Fruit fly (Drosophila melanogaster) whole organism, embryonic: ENCODE data around the gene NdufV3.

Experiments
- Asciz ChIP-seq: fragments of 200-800 bp; sonication (Bioruptor generic); optimal IDR thresholded peaks from 2 replicates; lab custom pipeline; 2017; ENCODE audit warnings: missing biosample characterization, mild to moderate bottlenecking, missing genetic modification characterization, missing genetic modification reagents
- Atf-2 ChIP-seq: fragments of 200-800 bp; sonication (Bioruptor generic); optimal IDR thresholded peaks from 2 replicates; lab custom pipeline; 2016; ENCODE audit warnings: missing biosample characterization, missing genetic modification characterization
- Bgb ChIP-seq: fragments of 200-800 bp; sonication (Bioruptor generic); IDR thresholded peaks from 2 replicates; pipeline ENCODE4 v1.3.6; 2022; ENCODE audit warnings: missing biosample characterization, missing genetic modification characterization; ENCODE audit not compliant: partially characterized antibody
- CG10274 ChIP-seq: fragments of 200-800 bp; sonication (Bioruptor generic); optimal IDR thresholded peaks from 3 replicates; lab custom pipeline; 2017; ENCODE audit warnings: missing biosample characterization, mild to moderate bottlenecking, missing genetic modification characterization
- CG12299 ChIP-seq: fragments of 200-800 bp; sonication (Bioruptor generic); optimal IDR thresholded peaks from 2 replicates; lab custom pipeline; 2018; ENCODE audit warnings: missing biosample characterization, mild to moderate bottlenecking, missing genetic modification characterization
- CG12659 ChIP-seq: fragments of 200-800 bp; sonication (Bioruptor generic); optimal IDR thresholded peaks from 3 replicates; lab custom pipeline; 2017; ENCODE audit warnings: mild to moderate bottlenecking, missing biosample characterization, missing genetic modification reagents, missing genetic modification characterization
- CG13624 ChIP-seq: fragments of 200-800 bp; sonication (Bioruptor generic); optimal IDR thresholded peaks from 2 replicates; lab custom pipeline; 2016; ENCODE audit warnings: missing biosample characterization, missing genetic modification characterization
- CG34224 ChIP-seq: fragments of 200-800 bp; sonication (Bioruptor generic); IDR thresholded peaks from 3 replicates; pipeline ENCODE4 v1.3.6; 2022; ENCODE audit warnings: missing biosample characterization, missing genetic modification characterization; ENCODE audit not compliant: partially characterized antibody
- CG4328 ChIP-seq: fragments of 200-800 bp; sonication (Bioruptor generic); optimal IDR thresholded peaks from 3 replicates; lab custom pipeline; 2017; ENCODE audit warnings: missing biosample characterization, missing genetic modification reagents, missing genetic modification characterization
- CG6683 ChIP-seq: fragments of 200-800 bp; sonication (Bioruptor generic); optimal IDR thresholded peaks from 2 replicates; lab custom pipeline; 2017; ENCODE audit warnings: missing biosample characterization, mild to moderate bottlenecking, missing genetic modification characterization, missing genetic modification reagents
- CG6813 ChIP-seq: fragments of 200-800 bp; sonication (Bioruptor generic); optimal IDR thresholded peaks from 2 replicates; lab custom pipeline; 2017; ENCODE audit warnings: missing biosample characterization, missing genetic modification characterization, mild to moderate bottlenecking, moderate library complexity, missing genetic modification reagents
- CG7987 ChIP-seq: fragments of 200-800 bp; sonication (Bioruptor generic); optimal IDR thresholded peaks from 2 replicates; lab custom pipeline; 2018; ENCODE audit warnings: missing biosample characterization, mild to moderate bottlenecking, missing genetic modification characterization, moderate library complexity
- Dad ChIP-seq: fragments of 200-800 bp; sonication (Bioruptor generic); optimal IDR thresholded peaks from 3 replicates; lab custom pipeline; 2016; ENCODE audit warnings: missing biosample characterization, missing genetic modification characterization
- Doc3 ChIP-seq: fragments of 200-800 bp; sonication (Bioruptor generic); IDR thresholded peaks from 3 replicates; pipeline ENCODE4 v1.3.6; 2022; ENCODE audit warnings: missing biosample characterization, missing genetic modification characterization; ENCODE audit not compliant: partially characterized antibody
- E2f2 ChIP-seq: fragments of 200-800 bp; sonication (Bioruptor generic); IDR thresholded peaks from 2 replicates; pipeline ENCODE4 v1.3.6; 2022; ENCODE audit warnings: missing biosample characterization, missing genetic modification characterization
- H15 ChIP-seq: fragments of 200-800 bp; sonication (Bioruptor generic); IDR thresholded peaks from 3 replicates; pipeline ENCODE4 v1.3.6; 2022; ENCODE audit warnings: missing biosample characterization, missing genetic modification characterization
- H2.0 ChIP-seq: fragments of 200-800 bp; sonication (Bioruptor generic); IDR thresholded peaks from 2 replicates; pipeline ENCODE4 v1.3.6; 2022; ENCODE audit warnings: missing biosample characterization, missing genetic modification characterization
- HLH4C ChIP-seq: fragments of 200-800 bp; sonication (Bioruptor generic); IDR thresholded peaks from 3 replicates; pipeline ENCODE4 v1.3.6; 2022; ENCODE audit warnings: missing biosample characterization, missing genetic modification characterization; ENCODE audit not compliant: partially characterized antibody
- HmgZ ChIP-seq: fragments of 200-800 bp; sonication (Bioruptor generic); optimal IDR thresholded peaks from 2 replicates; lab custom pipeline; 2018; ENCODE audit warnings: missing biosample characterization, mild to moderate bottlenecking, missing genetic modification characterization
- MTF-1 ChIP-seq: fragments of 200-800 bp; sonication (Bioruptor generic); optimal IDR thresholded peaks from 2 replicates; lab custom pipeline; 2018; ENCODE audit warnings: missing biosample characterization, mild to moderate bottlenecking, missing genetic modification characterization, borderline replicate concordance
- NFAT ChIP-seq: fragments of 200-800 bp; sonication (Bioruptor generic); IDR thresholded peaks from 2 replicates; pipeline ENCODE4 v1.3.6; 2022; ENCODE audit warnings: missing biosample characterization, missing genetic modification characterization
- PHDP ChIP-seq: fragments of 200-800 bp; sonication (Bioruptor generic); optimal IDR thresholded peaks from 3 replicates; lab custom pipeline; 2018; ENCODE audit warnings: missing biosample characterization, mild to moderate bottlenecking, missing genetic modification characterization, moderate library complexity
- Side ChIP-seq: fragments of 200-800 bp; sonication (Bioruptor generic); optimal IDR thresholded peaks from 2 replicates; lab custom pipeline; 2016; ENCODE audit warnings: missing biosample characterization, missing genetic modification characterization
- Six4 ChIP-seq: fragments of 200-800 bp; sonication (Bioruptor generic); optimal IDR thresholded peaks from 2 replicates; lab custom pipeline; 2016; ENCODE audit warnings: missing biosample characterization, missing genetic modification characterization
- Taf1 ChIP-seq: fragments of 200-800 bp; sonication (Bioruptor generic); IDR thresholded peaks from 2 replicates; pipeline ENCODE4 v1.3.6; 2022; ENCODE audit warnings: missing biosample characterization, missing genetic modification characterization
- Tbp ChIP-seq: fragments of >200 bp; optimal IDR thresholded peaks from 2 replicates; lab custom pipeline; 2018; ENCODE audit warnings: missing biosample characterization, missing genetic modification characterization
- caup ChIP-seq: fragments of 200-800 bp; sonication (Bioruptor generic); optimal IDR thresholded peaks from 3 replicates; lab custom pipeline; 2017; ENCODE audit warnings: missing biosample characterization, mild to moderate bottlenecking, missing genetic modification characterization, moderate library complexity; ENCODE audit not compliant: severe bottlenecking
- corto ChIP-seq: fragments of 200-800 bp; sonication (Bioruptor generic); optimal IDR thresholded peaks from 2 replicates; lab custom pipeline; 2016; ENCODE audit warnings: missing biosample characterization, mild to moderate bottlenecking, missing genetic modification characterization, moderate library complexity
- crc ChIP-seq: fragments of 200-800 bp; sonication (Bioruptor generic); optimal IDR thresholded peaks from 2 replicates; lab custom pipeline; 2016; ENCODE audit warnings: missing biosample characterization, missing genetic modification characterization
- danr ChIP-seq: fragments of 200-800 bp; sonication (Bioruptor generic); IDR thresholded peaks from 2 replicates; pipeline ENCODE4 v1.3.6; 2022; ENCODE audit warnings: missing biosample characterization, missing genetic modification characterization
- dati ChIP-seq: fragments of 200-800 bp; sonication (Bioruptor generic); IDR thresholded peaks from 2 replicates; pipeline ENCODE4 v1.3.6; 2022; ENCODE audit warnings: missing biosample characterization, missing genetic modification characterization
- dmrt99B ChIP-seq: fragments of 200-800 bp; sonication (Bioruptor generic); optimal IDR thresholded peaks from 2 replicates; lab custom pipeline; 2018; ENCODE audit warnings: missing biosample characterization, mild to moderate bottlenecking, missing genetic modification characterization, moderate library complexity
- en ChIP-seq: fragments of 200-800 bp; sonication (Bioruptor generic); optimal IDR thresholded peaks from 2 replicates; lab custom pipeline; 2016; ENCODE audit warnings: missing biosample characterization, missing genetic modification characterization
- eyg ChIP-seq: fragments of 200-800 bp; sonication (Bioruptor generic); optimal IDR thresholded peaks from 3 replicates; lab custom pipeline; 2016; ENCODE audit warnings: missing biosample characterization, missing genetic modification characterization
- gem ChIP-seq: fragments of 200-800 bp; sonication (Bioruptor generic); optimal IDR thresholded peaks from 2 replicates; lab custom pipeline; 2019; ENCODE audit warnings: missing biosample characterization, mild to moderate bottlenecking, missing genetic modification characterization, moderate library complexity
- grn ChIP-seq: fragments of 200-800 bp; sonication (Bioruptor generic); optimal IDR thresholded peaks from 3 replicates; lab custom pipeline; 2017; ENCODE audit warnings: missing biosample characterization, missing genetic modification characterization
- gsb ChIP-seq: fragments of 200-800 bp; sonication (Bioruptor generic); IDR thresholded peaks from 2 replicates; pipeline ENCODE4 v1.3.6; 2022; ENCODE audit warnings: missing biosample characterization, missing genetic modification characterization
- her ChIP-seq: fragments of 200-800 bp; sonication (Bioruptor generic); optimal IDR thresholded peaks from 2 replicates; lab custom pipeline; 2016; ENCODE audit warnings: missing biosample characterization, missing genetic modification characterization
- jigr1 ChIP-seq: fragments of 200-800 bp; sonication (Bioruptor generic); IDR thresholded peaks from 3 replicates; pipeline ENCODE4 v1.3.6; 2022; ENCODE audit warnings: missing biosample characterization, missing genetic modification characterization
- lov ChIP-seq, 2 experiments: fragments of 200-800 bp in 1 of 2; fragments of >200 bp in 1 of 2; sonication (Bioruptor generic) in 1 of 2; IDR thresholded peaks in 1 of 2; optimal IDR thresholded peaks in 1 of 2; 2 replicates in 1 of 2; 3 replicates in 1 of 2; pipeline versions ENCODE4 v1.3.6 to Lab custom; 2017 to 2022; ENCODE audit warnings: missing biosample characterization in 1 of 2, missing genetic modification characterization in 1 of 2
- luna ChIP-seq: fragments of 200-800 bp; sonication (Bioruptor generic); optimal IDR thresholded peaks from 2 replicates; lab custom pipeline; 2016; ENCODE audit warnings: missing biosample characterization, missing genetic modification characterization
- maf-S ChIP-seq: fragments of 200-800 bp; sonication (Bioruptor generic); optimal IDR thresholded peaks from 2 replicates; lab custom pipeline; 2016; ENCODE audit warnings: missing biosample characterization, missing genetic modification characterization
- odd ChIP-seq: fragments of 200-800 bp; sonication (Bioruptor generic); optimal IDR thresholded peaks from 2 replicates; lab custom pipeline; 2017; ENCODE audit warnings: missing biosample characterization, mild to moderate bottlenecking, missing genetic modification characterization
- repo ChIP-seq: fragments of 200-800 bp; sonication (Bioruptor generic); optimal IDR thresholded peaks from 2 replicates; lab custom pipeline; 2016; ENCODE audit warnings: missing biosample characterization, missing genetic modification characterization
- ro ChIP-seq: fragments of 200-800 bp; sonication (Bioruptor generic); IDR thresholded peaks from 2 replicates; pipeline ENCODE4 v1.3.6; 2022; ENCODE audit warnings: missing biosample characterization, missing genetic modification characterization
- sens ChIP-seq: fragments of 200-800 bp; sonication (Bioruptor generic); peaks from one replicate; lab custom pipeline; 2016; ENCODE audit warnings: missing biosample characterization, missing genetic modification characterization
- sim ChIP-seq: fragments of 200-800 bp; sonication (Bioruptor generic); IDR thresholded peaks from 2 replicates; pipeline ENCODE4 v1.3.6; 2022; ENCODE audit warnings: missing biosample characterization, missing genetic modification characterization
- slbo ChIP-seq: fragments of 200-800 bp; sonication (Bioruptor generic); IDR thresholded peaks from 2 replicates; pipeline ENCODE4 v1.3.6; 2022; ENCODE audit warnings: missing biosample characterization, missing genetic modification characterization
- tap ChIP-seq: fragments of 200-800 bp; optimal IDR thresholded peaks from 3 replicates; lab custom pipeline; 2019; ENCODE audit warnings: missing biosample characterization, mild to moderate bottlenecking, missing genetic modification characterization, moderate library complexity
- tx ChIP-seq: fragments of 200-800 bp; sonication (Bioruptor generic); optimal IDR thresholded peaks from 2 replicates; lab custom pipeline; 2016; ENCODE audit warnings: missing biosample characterization, missing genetic modification characterization
- zen ChIP-seq: fragments of 200-800 bp; sonication (Bioruptor generic); optimal IDR thresholded peaks from 3 replicates; lab custom pipeline; 2018; ENCODE audit warnings: missing biosample characterization, mild to moderate bottlenecking, missing genetic modification characterization, moderate library complexity

NdufV3 gene

dm6 chrX:11370792-11371191, 21.0 kb downstream of the NdufV3 start (continued):
- TF ChIP-seq luna (GFP tag; lab: Kevin White, UChicago) (no peak), maf-S (GFP tag; lab: Kevin White, UChicago) (no peak), lov (optimal IDR thresholded peaks at IDR 0.05; lab: Kevin White, UChicago) (no peak), lov (GFP tag; IDR thresholded peaks at IDR 0.05; lab: Robert Waterston, UW) (no peak), Bgb (no peak), HmgZ (tag; lab: Kevin White, UChicago) (no peak), corto (GFP tag; lab: Kevin White, UChicago) (no peak), gem (tag; lab: Kevin White, UChicago) (no peak), en (no peak), CG7987 (no peak), Side (GFP tag; lab: Kevin White, UChicago) (no peak), zen (tag; lab: Kevin White, UChicago) (no peak), Atf-2 (GFP tag; lab: Kevin White, UChicago) (no peak), CG12659 (no peak), danr (GFP tag; lab: Robert Waterston, UW) (no peak), her (no peak), CG4328 (GFP tag; lab: Kevin White, UChicago) (no peak), ro (GFP tag; lab: Robert Waterston, UW) (no peak), E2f2 (GFP tag; lab: Robert Waterston, UW) (peak; percentile 9; the same call in 1 of the 2 replicates), caup (GFP tag; lab: Kevin White, UChicago) (no peak), crc (GFP tag; lab: Kevin White, UChicago) (no peak), tx (GFP tag; lab: Kevin White, UChicago) (no peak), dati (GFP tag; lab: Robert Waterston, UW) (no peak), CG6683 (GFP tag; lab: Kevin White, UChicago) (no peak), NFAT (0 out of 2 replicates have a peak, but pooled peaks have one; percentile 30), dmrt99B (tag; lab: Kevin White, UChicago) (no peak), gsb (GFP tag; lab: Robert Waterston, UW) (no peak), sens (peak; percentile 79), CG34224 (GFP tag; lab: Robert Waterston, UW) (no peak), PHDP (tag; lab: Kevin White, UChicago) (no peak), slbo (GFP tag; lab: Robert Waterston, UW) (peak; percentile 60), tap (tag; lab: Kevin White, UChicago) (no peak), Doc3 (GFP tag; lab: Robert Waterston, UW) (no peak), MTF-1 (GFP tag; lab: Kevin White, UChicago) (no peak), grn (GFP tag; lab: Kevin White, UChicago) (no peak), CG13624 (GFP tag; lab: Kevin White, UChicago) (no peak), Taf1 (GFP tag; lab: Robert Waterston, UW) (peak; percentile 54; the same call in 1 of the 2 replicates), CG10274 (GFP tag; lab: Kevin White, UChicago) (no peak), Tbp (GFP tag; lab: Kevin White, UChicago) (no peak), Asciz (GFP tag; lab: Kevin White, UChicago) (no peak), odd (GFP tag; lab: Kevin White, UChicago) (no peak), CG6813 (GFP tag; lab: Kevin White, UChicago) (no peak), HLH4C (GFP tag; lab: Robert Waterston, UW) (no peak), H15 (GFP tag; lab: Robert Waterston, UW) (no peak), H2.0 (GFP tag; lab: Robert Waterston, UW) (no peak), jigr1 (0 out of 3 replicates have a peak, but pooled peaks have one; percentile 15), Six4 (GFP tag; lab: Kevin White, UChicago) (no peak), sim (no peak), Dad (GFP tag; lab: Kevin White, UChicago) (no peak), repo (GFP tag; lab: Kevin White, UChicago) (no peak), eyg (no peak), CG12299 (no peak)
